Comparison of ENCODE assay signal across 5 worm cellular contexts in genomic region chrIII:7329155-7329732, ce11.
TF ChIP-seq lines count a peak whose summit lies in the region.

TSS of gene lab-2 (minus strand) at chrIII:7329607.

TF ChIP-seq in whole organism, L1 larva, 84 proteins besides CTCF, POLR2A, EP300 and RAD21 (continues in another document):
- no peak for TF ChIP-seq mab-9 (GFP tag; IDR thresholded peaks at IDR 0.05; lab: Robert Waterston, UW)
- no peak for TF ChIP-seq nhr-12 (tag; optimal IDR thresholded peaks at IDR 0.05; lab: Kevin White, UChicago)
- TF ChIP-seq lin-35 (GFP tag; optimal IDR thresholded peaks at IDR 0.05; lab: Kevin White, UChicago), result no peak
- TF ChIP-seq rnt-1 (tag; optimal IDR thresholded peaks at IDR 0.05; lab: Kevin White, UChicago), result no peak
- TF ChIP-seq ztf-4 (tag; optimal IDR thresholded peaks at IDR 0.05; lab: Kevin White, UChicago), result peak; percentile 49
- no peak for TF ChIP-seq fkh-4 (tag; optimal IDR thresholded peaks at IDR 0.05; lab: Kevin White, UChicago; ENCODE audit: borderline replicate concordance)
- no peak for TF ChIP-seq snu-23 (GFP tag; optimal IDR thresholded peaks at IDR 0.05; lab: Kevin White, UChicago)
- TF ChIP-seq unc-30 (tag; optimal IDR thresholded peaks at IDR 0.05; lab: Kevin White, UChicago), result no peak
- no peak for TF ChIP-seq hlh-17 (GFP tag; optimal IDR thresholded peaks at IDR 0.05; lab: Kevin White, UChicago; ENCODE audit: borderline replicate concordance)
- TF ChIP-seq unc-130 (tag; optimal IDR thresholded peaks at IDR 0.05; lab: Kevin White, UChicago), result no peak
- TF ChIP-seq unc-98 (GFP tag; IDR thresholded peaks at IDR 0.05; lab: Robert Waterston, UW), result no peak
- no peak for TF ChIP-seq ets-5 (GFP tag; IDR thresholded peaks at IDR 0.05; lab: Robert Waterston, UW)
- no peak for TF ChIP-seq fos-1 (tag; optimal IDR thresholded peaks at IDR 0.05; lab: Kevin White, UChicago)
- TF ChIP-seq mep-1 (tag; optimal IDR thresholded peaks at IDR 0.05; lab: Kevin White, UChicago), result no peak
- TF ChIP-seq vab-15 (tag; optimal IDR thresholded peaks at IDR 0.05; lab: Kevin White, UChicago), result no peak
- TF ChIP-seq sptf-1 (tag; optimal IDR thresholded peaks at IDR 0.05; lab: Kevin White, UChicago), result no peak
- TF ChIP-seq nhr-47 (tag; optimal IDR thresholded peaks at IDR 0.05; lab: Kevin White, UChicago), result no peak
- TF ChIP-seq nhr-76 (tag; optimal IDR thresholded peaks at IDR 0.05; lab: Kevin White, UChicago), result no peak
- no peak for TF ChIP-seq unc-62 (GFP tag; optimal IDR thresholded peaks at IDR 0.05; lab: Kevin White, UChicago)

TF ChIP-seq in whole organism, L2 larva, 48 proteins besides CTCF, POLR2A, EP300 and RAD21 (continues in another document):
- TF ChIP-seq alr-1 (tag; optimal IDR thresholded peaks at IDR 0.05; lab: Kevin White, UChicago), result no peak
- peak in 1 of 2 experiments; percentile 29 for TF ChIP-seq lsy-2 (tag; optimal IDR thresholded peaks at IDR 0.05; lab: Kevin White, UChicago)
- no peak for TF ChIP-seq mbf-1 (tag; optimal IDR thresholded peaks at IDR 0.05; lab: Kevin White, UChicago)
- TF ChIP-seq zag-1 (tag; optimal IDR thresholded peaks at IDR 0.05; lab: Kevin White, UChicago), result no peak
- TF ChIP-seq ztf-4 (tag; optimal IDR thresholded peaks at IDR 0.05; lab: Kevin White, UChicago), result no peak
- TF ChIP-seq gmeb-1 (tag; optimal IDR thresholded peaks at IDR 0.05; lab: Kevin White, UChicago), result no peak
- TF ChIP-seq lin-39 (tag; optimal IDR thresholded peaks at IDR 0.05; lab: Kevin White, UChicago), result no peak
- TF ChIP-seq ztf-1 (GFP tag; conservative IDR thresholded peaks at IDR 0.05; lab: Robert Waterston, UW), result no peak
- no peak for TF ChIP-seq lin-13 (GFP tag; optimal IDR thresholded peaks at IDR 0.05; lab: Kevin White, UChicago)
- no peak for TF ChIP-seq ztf-11 (tag; optimal IDR thresholded peaks at IDR 0.05; lab: Kevin White, UChicago)
- TF ChIP-seq sma-9 (GFP tag; optimal IDR thresholded peaks at IDR 0.05; lab: Kevin White, UChicago), result no peak
- no peak for TF ChIP-seq sma-9 (tag; optimal IDR thresholded peaks at IDR 0.05; lab: Kevin White, UChicago)
- TF ChIP-seq R02D3.7 (tag; optimal IDR thresholded peaks at IDR 0.05; lab: Kevin White, UChicago), result no peak
- no peak for TF ChIP-seq skn-1 (tag; optimal IDR thresholded peaks at IDR 0.05; lab: Kevin White, UChicago)
- no peak for TF ChIP-seq lin-11 (tag; optimal IDR thresholded peaks at IDR 0.05; lab: Kevin White, UChicago)
- no peak for TF ChIP-seq fos-1 (tag; optimal IDR thresholded peaks at IDR 0.05; lab: Kevin White, UChicago)
- no peak for TF ChIP-seq ZK546.5 (tag; optimal IDR thresholded peaks at IDR 0.05; lab: Kevin White, UChicago)
- TF ChIP-seq blmp-1 (tag; optimal IDR thresholded peaks at IDR 0.05; lab: Kevin White, UChicago; ENCODE audit: insufficient read depth), result no peak
- TF ChIP-seq crh-2 (tag; optimal IDR thresholded peaks at IDR 0.05; lab: Kevin White, UChicago), result peak; percentile 26
- no peak for TF ChIP-seq sem-4 (tag; optimal IDR thresholded peaks at IDR 0.05; lab: Kevin White, UChicago)

TF ChIP-seq in whole organism, L3 larva, 47 proteins besides CTCF, POLR2A, EP300 and RAD21:
- peak; percentile 15 for TF ChIP-seq aly-2 (tag; optimal IDR thresholded peaks at IDR 0.05; lab: Kevin White, UChicago)
- TF ChIP-seq nhr-28 (tag; optimal IDR thresholded peaks at IDR 0.05; lab: Kevin White, UChicago), result no peak
- TF ChIP-seq ceh-16 (tag; optimal IDR thresholded peaks at IDR 0.05; lab: Kevin White, UChicago), result no peak
- TF ChIP-seq nhr-237 (tag; optimal IDR thresholded peaks at IDR 0.05; lab: Kevin White, UChicago), result no peak
- TF ChIP-seq sea-2 (GFP tag; optimal IDR thresholded peaks at IDR 0.05; lab: Kevin White, UChicago), result no peak
- TF ChIP-seq lsy-12 (tag; optimal IDR thresholded peaks at IDR 0.05; lab: Kevin White, UChicago), result peak; percentile 66
- no peak for TF ChIP-seq lin-15B (tag; optimal IDR thresholded peaks at IDR 0.05; lab: Kevin White, UChicago)
- TF ChIP-seq nhr-11 (tag; optimal IDR thresholded peaks at IDR 0.05; lab: Kevin White, UChicago), result no peak
- no peak for TF ChIP-seq fkh-10 (GFP tag; optimal IDR thresholded peaks at IDR 0.05; lab: Kevin White, UChicago)
- no peak for TF ChIP-seq elt-3 (tag; optimal IDR thresholded peaks at IDR 0.05; lab: Kevin White, UChicago)
- TF ChIP-seq nhr-25 (tag; optimal IDR thresholded peaks at IDR 0.05; lab: Kevin White, UChicago), result peak; percentile 33
- TF ChIP-seq ceh-82 (tag; optimal IDR thresholded peaks at IDR 0.05; lab: Kevin White, UChicago), result no peak
- TF ChIP-seq nhr-77 (tag; optimal IDR thresholded peaks at IDR 0.05; lab: Kevin White, UChicago), result no peak
- peak; percentile 79 for TF ChIP-seq ama-1 (optimal IDR thresholded peaks at IDR 0.05; lab: Kevin White, UChicago)
- TF ChIP-seq ztf-4 (tag; optimal IDR thresholded peaks at IDR 0.05; lab: Kevin White, UChicago), result peak; percentile 4
- peak; percentile 13 for TF ChIP-seq jun-1 (tag; optimal IDR thresholded peaks at IDR 0.05; lab: Kevin White, UChicago)
- no peak for TF ChIP-seq ceh-28 (tag; optimal IDR thresholded peaks at IDR 0.05; lab: Kevin White, UChicago)
- TF ChIP-seq fos-1 (tag; optimal IDR thresholded peaks at IDR 0.05; lab: Kevin White, UChicago), result no peak
- TF ChIP-seq elt-2 (tag; optimal IDR thresholded peaks at IDR 0.05; lab: Kevin White, UChicago), result peak; percentile 20
- TF ChIP-seq fkh-2 (tag; optimal IDR thresholded peaks at IDR 0.05; lab: Kevin White, UChicago), result no peak

TF ChIP-seq in whole organism, L4 larva, 104 proteins besides CTCF, POLR2A, EP300 and RAD21 (continues in another document):
- TF ChIP-seq lin-38 (GFP tag; IDR thresholded peaks at IDR 0.05; lab: Robert Waterston, UW) (0 out of 2 replicates have a peak, but pooled peaks have one; percentile 20), lsy-2 (tag; optimal IDR thresholded peaks at IDR 0.05; lab: Kevin White, UChicago) (peak in 1 of 2 experiments; percentile 39), dmd-8 (GFP tag; IDR thresholded peaks at IDR 0.05; lab: Robert Waterston, UW) (no peak), Y75B8A.6 (GFP tag; IDR thresholded peaks at IDR 0.05; lab: Robert Waterston, UW) (no peak), egl-27 (tag; optimal IDR thresholded peaks at IDR 0.05; lab: Kevin White, UChicago) (no peak), dpl-1 (GFP tag; optimal IDR thresholded peaks at IDR 0.05; lab: Kevin White, UChicago) (no peak), aha-1 (tag; lab: Kevin White, UChicago) (no peak), zfp-3 (GFP tag; conservative IDR thresholded peaks at IDR 0.05; lab: Robert Waterston, UW) (0 out of 2 replicates have a peak, but pooled peaks have one; percentile 21), jun-1 (tag; optimal IDR thresholded peaks at IDR 0.05; lab: Kevin White, UChicago) (no peak), mep-1 (tag; optimal IDR thresholded peaks at IDR 0.05; lab: Kevin White, UChicago) (no peak), vab-7 (GFP tag; IDR thresholded peaks at IDR 0.05; lab: Robert Waterston, UW) (peak; percentile 6; the same call in 1 of the 2 replicates), unc-62 (GFP tag; optimal IDR thresholded peaks at IDR 0.05 in 1 of 2; lab: Kevin White, UChicago) (no peak), unc-62 (tag; optimal IDR thresholded peaks at IDR 0.05; lab: Kevin White, UChicago) (no peak), ceh-44 (GFP tag; IDR thresholded peaks at IDR 0.05; lab: Robert Waterston, UW) (no peak), hif-1 (tag; optimal IDR thresholded peaks at IDR 0.05; lab: Kevin White, UChicago) (peak in 1 of 2 experiments; percentile 5), zag-1 (tag; optimal IDR thresholded peaks at IDR 0.05; lab: Kevin White, UChicago) (no peak), php-3 (GFP tag; IDR thresholded peaks at IDR 0.05; lab: Robert Waterston, UW) (0 out of 2 replicates have a peak, but pooled peaks have one; percentile 16), duxl-1 (tag; optimal IDR thresholded peaks at IDR 0.05; lab: Kevin White, UChicago; ENCODE audit: poor library complexity) (no peak), pha-4 (GFP tag; IDR thresholded peaks at IDR 0.05; lab: Robert Waterston, UW) (peak; percentile 58), pha-4 (tag; optimal IDR thresholded peaks at IDR 0.05; lab: Kevin White, UChicago) (no peak), tag-97 (GFP tag; IDR thresholded peaks at IDR 0.05; lab: Robert Waterston, UW) (no peak), lin-39 (tag; optimal IDR thresholded peaks at IDR 0.05; lab: Kevin White, UChicago) (no peak)

TF ChIP-seq in whole organism, young adult, 124 proteins besides CTCF, POLR2A, EP300 and RAD21 (continues in another document):
- TF ChIP-seq chd-7 (tag; optimal IDR thresholded peaks at IDR 0.05; lab: Kevin White, UChicago) (peak; percentile 52), madf-6 (GFP tag; IDR thresholded peaks at IDR 0.05; lab: Robert Waterston, UW) (0 out of 2 replicates have a peak, but pooled peaks have one; percentile 34), F39B2.1 (GFP tag; IDR thresholded peaks at IDR 0.05; lab: Robert Waterston, UW) (no peak), fkh-3 (tag; optimal IDR thresholded peaks at IDR 0.05; lab: Kevin White, UChicago) (peak; percentile 27), nfyb-1 (GFP tag; IDR thresholded peaks at IDR 0.05; lab: Robert Waterston, UW) (peak; percentile 72; the same call in 1 of the 2 replicates), ztf-3 (GFP tag; optimal IDR thresholded peaks at IDR 0.05; lab: Kevin White, UChicago) (no peak), Y95B8A.8 (GFP tag; IDR thresholded peaks at IDR 0.05; lab: Robert Waterston, UW) (0 out of 2 replicates have a peak, but pooled peaks have one; percentile 8), F57A8.1 (GFP tag; optimal IDR thresholded peaks at IDR 0.05; lab: Kevin White, UChicago) (no peak), F49E8.2 (tag; optimal IDR thresholded peaks at IDR 0.05; lab: Kevin White, UChicago; ENCODE audit: insufficient read depth) (no peak), C06A6.2 (GFP tag; conservative IDR thresholded peaks at IDR 0.05; lab: Robert Waterston, UW) (0 out of 2 replicates have a peak, but pooled peaks have one; percentile 10), ZK185.1 (tag; optimal IDR thresholded peaks at IDR 0.05; lab: Kevin White, UChicago; ENCODE audit: poor library complexity, severe bottlenecking) (no peak), ama-1 (optimal IDR thresholded peaks at IDR 0.05; lab: Kevin White, UChicago) (peak; percentile 51), ama-1 (GFP tag; optimal IDR thresholded peaks at IDR 0.05; lab: Kevin White, UChicago) (no peak), F10E7.11 (tag; optimal IDR thresholded peaks at IDR 0.05; lab: Kevin White, UChicago) (no peak), F52B5.7 (tag; optimal IDR thresholded peaks at IDR 0.05; lab: Kevin White, UChicago) (peak; percentile 67), lin-40 (tag; optimal IDR thresholded peaks at IDR 0.05; lab: Kevin White, UChicago) (peak; percentile 18), Y56A3A.18 (GFP tag; IDR thresholded peaks at IDR 0.05; lab: Robert Waterston, UW) (peak; percentile 65; the same call in 1 of the 2 replicates), him-1 (tag; optimal IDR thresholded peaks at IDR 0.05; lab: Kevin White, UChicago) (no peak), F57C9.4 (tag; optimal IDR thresholded peaks at IDR 0.05; lab: Kevin White, UChicago) (peak; percentile 70), xnd-1 (tag; optimal IDR thresholded peaks at IDR 0.05; lab: Kevin White, UChicago) (no peak), snpc-4 (GFP tag; optimal IDR thresholded peaks at IDR 0.05; lab: Kevin White, UChicago) (no peak), snpc-4 (tag; optimal IDR thresholded peaks at IDR 0.05; lab: Kevin White, UChicago) (no peak), let-526 (GFP tag; IDR thresholded peaks at IDR 0.05; lab: Robert Waterston, UW) (0 out of 2 replicates have a peak, but pooled peaks have one; percentile 9)
